Fruit fly (Drosophila melanogaster): ENCODE results near the gene SdhD.

Gene SdhD

dm6 chr3R:23723381-23724034 lies 36.9 kb downstream of the SdhD start (continued):
- TF ChIP-seq MBD-R2 (GFP tag; IDR thresholded peaks at IDR 0.05) (no peak), Dbx (GFP tag; IDR thresholded peaks at IDR 0.05) (peak; percentile 78; the same call in 2 of the 3 replicates), insv (GFP tag; optimal IDR thresholded peaks at IDR 0.05) (peak in 1 of 2 experiments; percentile 32), toy (GFP tag; IDR thresholded peaks at IDR 0.05) (no peak; the same call in 1 of the 2 replicates), CG4854 (GFP tag; optimal IDR thresholded peaks at IDR 0.05) (peak; percentile 37), az2 (GFP tag; optimal IDR thresholded peaks at IDR 0.05) (no peak), CG10565 (GFP tag; optimal IDR thresholded peaks at IDR 0.05) (no peak), CG13775 (GFP tag; optimal IDR thresholded peaks at IDR 0.05) (no peak), NC2α (GFP tag; optimal IDR thresholded peaks at IDR 0.05) (no peak), Chrac-16 (GFP tag; optimal IDR thresholded peaks at IDR 0.05) (no peak), CG12769 (tag; optimal IDR thresholded peaks at IDR 0.05) (no peak), CG34224 (GFP tag; IDR thresholded peaks at IDR 0.05; ENCODE audit: partially characterized antibody) (no peak), odd (GFP tag; optimal IDR thresholded peaks at IDR 0.05) (peak; percentile 12), pum (GFP tag; optimal IDR thresholded peaks at IDR 0.05) (peak; percentile 10), knrl (GFP tag; IDR thresholded peaks at IDR 0.05; ENCODE audit: partially characterized antibody) (no peak), CG15514 (GFP tag; optimal IDR thresholded peaks at IDR 0.05) (peak; percentile 11), CG7556 (GFP tag; optimal IDR thresholded peaks at IDR 0.05) (no peak), CG15601 (tag; optimal IDR thresholded peaks at IDR 0.05) (peak; percentile 60), seq (GFP tag; IDR thresholded peaks at IDR 0.05) (peak; percentile 38; the same call in 1 of the 2 replicates), Rx (GFP tag; IDR thresholded peaks at IDR 0.05) (no peak; the same call in 1 of the 2 replicates), Sry-β (GFP tag; optimal IDR thresholded peaks at IDR 0.05) (peak; percentile 62), otp (GFP tag; IDR thresholded peaks at IDR 0.05) (peak; percentile 75; the same call in 2 of the 3 replicates), Bdp1 (GFP tag; optimal IDR thresholded peaks at IDR 0.05) (peak; percentile 20), Dp (GFP tag; optimal IDR thresholded peaks at IDR 0.05) (no peak), Optix (GFP tag; IDR thresholded peaks at IDR 0.05) (peak; percentile 42; the same call in 1 of the 3 replicates), CG4282 (GFP tag; optimal IDR thresholded peaks at IDR 0.05) (no peak), Atf-2 (GFP tag; optimal IDR thresholded peaks at IDR 0.05) (no peak), sd (tag; optimal IDR thresholded peaks at IDR 0.05) (no peak), Vsx1 (GFP tag; optimal IDR thresholded peaks at IDR 0.05) (peak; percentile 52), CG18764 (GFP tag; optimal IDR thresholded peaks at IDR 0.05) (no peak), Nf-YB (GFP tag; optimal IDR thresholded peaks at IDR 0.05) (no peak), MTF-1 (GFP tag; optimal IDR thresholded peaks at IDR 0.05; ENCODE audit: borderline replicate concordance) (peak; percentile 95), CG12155 (GFP tag; optimal IDR thresholded peaks at IDR 0.05) (no peak), chinmo (GFP tag; IDR thresholded peaks at IDR 0.05; ENCODE audit: partially characterized antibody) (peak; percentile 76; the same call in 1 of the 4 replicates), CG10267 (tag; optimal IDR thresholded peaks at IDR 0.05) (peak; percentile 11), CG14050 (GFP tag; IDR thresholded peaks at IDR 0.05) (peak; percentile 69; the same call in 2 of the 3 replicates), CG1233 (GFP tag; optimal IDR thresholded peaks at IDR 0.05) (peak; percentile 36), crp (GFP tag; optimal IDR thresholded peaks at IDR 0.05) (no peak), inv (GFP tag; IDR thresholded peaks at IDR 0.05; ENCODE audit: partially characterized antibody) (no peak), jigr1 (GFP tag; IDR thresholded peaks at IDR 0.05) (0 out of 3 replicates have a peak, but pooled peaks have one; percentile 12), CG2129 (GFP tag; IDR thresholded peaks at IDR 0.05; ENCODE audit: partially characterized antibody) (no peak), sens (GFP tag) (peak; percentile 93), schlank (tag; optimal IDR thresholded peaks at IDR 0.05) (peak; percentile 32), ewg (GFP tag; optimal IDR thresholded peaks at IDR 0.05) (no peak), sna (GFP tag; IDR thresholded peaks at IDR 0.05; ENCODE audit: partially characterized antibody) (no peak), Dek (tag; optimal IDR thresholded peaks at IDR 0.05) (no peak), fru (optimal IDR thresholded peaks at IDR 0.05) (no peak), E2f1 (GFP tag; IDR thresholded peaks at IDR 0.05) (no peak), CG17912 (GFP tag; optimal IDR thresholded peaks at IDR 0.05) (peak; percentile 32)

All from whole organism, embryonic.